Fruit fly (Drosophila melanogaster): ENCODE results near the gene CG43362.

The CG43362 gene

DNA sequence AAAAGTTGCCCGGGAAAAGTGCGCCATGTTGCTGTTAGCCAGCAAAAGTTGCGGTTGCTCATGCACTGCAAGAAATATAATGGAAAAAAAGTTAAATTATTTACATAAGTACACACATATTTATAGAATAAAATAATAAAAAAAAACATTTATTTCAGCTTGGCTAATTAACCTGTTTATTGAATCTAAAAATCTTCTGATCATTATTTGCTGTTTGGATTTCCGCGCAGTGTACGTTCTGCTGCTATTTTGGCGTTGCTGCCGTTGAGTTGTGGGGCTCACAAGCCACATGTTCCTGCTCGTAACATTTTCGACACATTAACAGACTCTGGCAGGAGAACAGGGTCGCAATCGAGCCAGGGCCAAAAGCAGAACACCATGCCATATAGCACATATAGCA lies 19.2 kb upstream of the CG43362 start:
- TF ChIP-seq noc (tag; optimal IDR thresholded peaks at IDR 0.05) = no peak

DNA sequence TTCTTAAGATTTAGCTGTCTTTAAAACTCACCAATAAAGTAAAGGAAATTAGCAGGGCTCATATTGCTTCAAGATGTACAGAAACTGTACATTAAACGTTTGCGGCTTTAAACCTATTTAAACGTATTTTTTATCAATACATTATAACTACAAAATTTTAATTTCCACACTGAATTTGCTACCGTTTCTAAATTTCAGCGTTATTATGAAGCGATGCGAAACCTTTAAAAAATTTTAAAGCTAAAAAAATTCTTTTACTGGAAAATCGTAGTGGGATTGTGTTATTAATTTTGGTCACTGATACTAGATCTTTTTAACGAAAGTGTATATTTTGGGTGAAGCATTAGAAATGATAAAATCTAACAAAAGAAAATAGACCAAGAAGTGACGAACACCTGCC lies 18.1 kb upstream of the CG43362 start, which contains the start of gene CG43354:
TSS of gene CG43354 (minus strand) at position 101 of the 400 bp plus-strand sequence.
- TF ChIP-seq noc (tag; optimal IDR thresholded peaks at IDR 0.05) = no peak

DNA sequence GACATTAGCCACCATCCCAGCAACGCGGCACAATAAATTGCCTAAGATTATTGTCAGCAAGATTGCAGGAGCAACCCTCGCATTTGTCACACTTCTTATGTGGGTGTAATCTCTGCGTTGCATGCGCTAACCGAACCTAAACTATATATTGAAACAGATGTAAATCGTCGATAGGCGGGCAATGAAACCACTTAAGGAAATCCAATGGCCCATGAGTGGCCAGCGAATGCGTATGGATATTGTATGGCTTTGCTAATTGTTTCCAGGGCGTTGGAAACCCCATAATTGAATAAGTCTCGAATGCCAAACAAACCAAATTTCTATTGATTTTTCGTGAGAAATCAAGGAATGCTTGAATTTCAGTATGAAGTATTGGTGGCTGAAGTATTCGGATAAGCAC lies 17.4 kb upstream of the CG43362 start:
- no peak for TF ChIP-seq noc (tag; optimal IDR thresholded peaks at IDR 0.05)

DNA sequence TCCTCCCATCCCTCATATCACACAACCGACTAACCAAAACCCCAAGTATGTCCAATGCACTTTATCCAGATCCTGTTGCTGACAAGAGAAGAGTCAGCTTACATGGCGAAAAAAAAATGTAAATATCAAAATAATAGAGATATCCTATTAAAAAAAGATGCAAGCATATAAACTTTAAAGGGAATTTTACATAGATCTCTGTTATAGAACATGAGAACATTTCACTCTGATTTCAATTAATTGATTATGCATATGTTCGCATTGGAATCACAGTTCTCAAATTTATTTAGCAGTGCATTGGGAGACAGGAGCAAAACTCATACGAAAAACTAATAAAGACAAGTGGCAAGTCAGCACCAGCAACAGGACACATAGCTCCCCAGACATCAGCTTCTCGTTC lies 16.6 kb upstream of the CG43362 start:
- TF ChIP-seq noc (tag; optimal IDR thresholded peaks at IDR 0.05) = no peak

DNA sequence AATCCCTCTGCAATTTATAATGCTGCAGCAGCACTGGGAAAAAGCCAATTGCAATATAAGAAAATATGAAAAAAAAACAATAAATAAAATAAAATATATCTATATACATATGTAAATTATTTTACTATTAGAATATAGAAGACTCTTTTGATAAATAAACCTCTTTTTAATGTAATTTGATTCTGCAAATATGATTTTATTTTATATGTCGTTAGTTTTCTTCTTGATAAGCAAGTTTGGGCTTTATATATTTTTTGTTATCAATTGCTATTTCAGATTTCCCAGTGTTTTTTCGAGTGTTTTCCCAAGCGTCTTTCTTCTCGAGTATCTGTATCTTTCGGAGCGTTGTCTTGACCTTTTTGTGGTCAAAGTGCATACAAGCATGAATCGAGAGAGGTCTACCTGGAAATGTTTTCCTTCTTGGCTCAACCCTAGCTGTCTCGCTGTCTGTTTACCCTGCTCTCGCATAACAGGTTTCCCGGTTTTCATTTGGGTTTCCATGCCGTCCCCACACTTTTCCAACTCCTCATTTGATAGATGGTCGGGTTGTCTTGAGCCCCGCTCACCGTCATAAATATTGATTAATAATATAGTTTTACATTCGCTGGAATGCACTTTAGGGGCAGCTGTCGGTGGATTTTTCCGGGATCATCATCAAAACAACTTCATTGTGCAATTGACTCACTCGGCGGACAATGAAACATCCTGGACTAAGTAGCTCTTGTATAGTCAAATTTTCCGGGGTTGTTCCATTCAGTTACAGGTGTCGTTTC lies 14.0 kb upstream of the CG43362 start:
- TF ChIP-seq noc (tag; optimal IDR thresholded peaks at IDR 0.05) = no peak

DNA sequence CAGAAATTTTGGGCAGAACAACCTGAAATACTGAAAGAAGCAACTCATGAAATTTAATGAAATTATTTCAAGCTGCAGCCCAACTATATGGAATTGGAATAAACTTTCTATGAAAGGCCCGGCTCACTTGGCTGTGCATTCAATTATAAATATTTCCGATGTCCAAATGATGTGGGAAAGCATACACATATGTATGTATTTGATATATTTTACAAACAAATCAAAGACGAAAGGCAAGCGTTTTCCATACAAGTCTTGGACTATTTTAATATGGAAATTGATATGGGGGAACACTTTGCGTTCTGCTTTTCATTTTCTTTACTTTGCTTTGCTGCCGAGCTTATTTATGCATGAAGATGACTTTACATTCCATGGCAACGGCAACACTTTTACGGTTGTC lies 13.2 kb upstream of the CG43362 start:
- TF ChIP-seq noc (tag; optimal IDR thresholded peaks at IDR 0.05) = no peak

DNA sequence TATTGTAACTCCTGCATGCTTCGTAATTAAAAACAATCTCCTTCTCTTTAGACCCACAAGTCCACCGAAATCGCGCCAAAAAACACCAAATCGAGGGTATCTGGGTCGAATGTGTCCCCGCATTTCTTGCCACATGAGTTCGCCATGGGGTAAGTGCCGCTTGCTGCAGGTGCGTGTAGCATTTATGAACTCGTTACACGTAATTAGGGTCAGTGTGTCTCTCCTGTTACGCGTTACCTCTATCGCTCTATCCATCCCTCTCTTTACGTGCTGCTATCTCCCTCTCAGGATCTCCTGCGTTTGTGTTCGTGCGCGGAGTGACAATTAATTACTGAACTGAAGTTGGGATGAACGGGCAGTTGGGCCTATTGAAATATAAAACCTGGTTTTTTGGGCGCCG lies 11.5 kb upstream of the CG43362 start:
- no peak for TF ChIP-seq noc (tag; optimal IDR thresholded peaks at IDR 0.05)

DNA sequence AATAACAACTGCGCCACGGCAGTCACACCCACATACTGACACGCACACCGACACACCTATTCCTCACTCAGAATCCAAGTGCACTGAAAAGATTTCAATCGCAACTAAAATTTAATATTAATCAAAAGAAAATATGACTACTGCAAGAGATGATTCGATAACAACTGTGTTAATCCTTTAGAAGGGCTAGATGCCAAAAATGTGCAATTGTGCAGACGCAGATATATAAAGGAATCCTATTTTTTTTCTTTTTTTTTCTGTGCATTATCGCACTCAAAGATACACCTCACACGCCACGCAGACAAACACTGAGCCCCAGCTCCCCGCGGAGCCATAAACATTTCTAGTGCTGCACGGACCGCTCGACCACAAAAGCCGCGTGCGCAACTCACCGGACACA lies 7.3 kb upstream of the CG43362 start:
- no peak for TF ChIP-seq noc (tag; optimal IDR thresholded peaks at IDR 0.05)

DNA sequence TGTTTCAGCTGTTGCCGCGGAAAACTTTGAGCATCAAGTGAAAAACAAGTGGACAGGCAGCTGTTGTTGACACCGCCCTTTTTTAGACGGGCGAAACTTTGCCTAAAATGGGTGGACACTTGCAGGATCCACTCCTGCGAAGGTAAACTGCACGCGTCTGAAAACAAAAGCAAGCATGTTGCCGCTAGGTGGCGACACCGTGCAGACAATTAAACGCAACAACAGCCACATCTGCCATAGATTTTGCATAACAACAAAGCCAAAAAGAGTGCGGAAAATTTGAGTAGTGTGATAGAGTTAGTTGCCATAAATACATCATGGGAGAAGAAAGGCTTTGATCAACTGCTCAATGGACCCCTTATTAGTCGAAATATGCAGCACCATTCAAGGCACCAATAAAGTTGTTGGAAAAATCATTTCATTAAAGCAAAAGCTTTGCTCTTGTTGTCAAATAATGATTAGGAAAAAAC lies 3.2 kb upstream of the CG43362 start, which contains the start of gene CG5790:
TSS of gene CG5790 (plus strand) at position 420 of the 470 bp plus-strand sequence.
- no peak for TF ChIP-seq noc (tag; optimal IDR thresholded peaks at IDR 0.05)

DNA sequence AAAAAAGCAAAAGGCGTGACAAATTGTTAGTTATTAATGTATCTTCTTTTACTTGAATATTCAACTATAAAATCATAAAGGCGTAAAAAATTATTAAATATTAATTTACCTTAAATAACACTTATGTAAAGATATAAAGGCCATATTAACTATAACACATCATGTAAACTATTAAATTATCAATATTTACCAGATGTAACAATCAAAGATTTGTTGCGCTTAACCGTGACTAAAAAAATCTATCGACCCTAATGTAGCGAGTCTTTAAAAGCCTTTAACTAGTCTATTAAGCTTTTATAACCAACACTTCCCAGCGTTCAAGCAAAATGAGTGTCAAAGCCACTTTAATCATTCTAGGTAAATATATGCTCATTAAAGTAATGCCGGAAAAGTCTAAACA lies 960 bp upstream of the CG43362 start, which contains the start of gene Sfp36F:
TSS of gene Sfp36F (plus strand) at position 301 of the 400 bp plus-strand sequence.
- TF ChIP-seq noc (tag; optimal IDR thresholded peaks at IDR 0.05) = no peak

DNA sequence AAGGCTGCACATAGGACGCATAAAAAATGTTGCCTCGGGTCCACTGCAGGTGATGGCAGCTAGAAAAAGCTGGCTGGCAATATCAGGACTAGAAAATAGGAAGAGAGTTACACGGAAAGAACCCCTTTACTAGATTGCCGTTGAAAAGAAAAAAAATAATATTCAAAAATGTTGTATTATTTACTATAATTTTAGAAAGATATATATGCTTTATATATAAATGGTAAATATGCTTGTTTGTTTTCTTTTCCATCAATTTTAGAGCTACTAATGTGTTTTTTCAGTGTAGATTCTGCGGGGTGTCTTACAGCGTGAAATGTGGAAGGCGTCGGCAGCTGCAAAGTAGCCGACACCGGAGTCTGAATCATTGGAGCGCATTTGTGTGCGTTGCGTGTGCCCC lies 4.1 kb downstream of the CG43362 start:
- TF ChIP-seq noc (tag; optimal IDR thresholded peaks at IDR 0.05) = no peak

DNA sequence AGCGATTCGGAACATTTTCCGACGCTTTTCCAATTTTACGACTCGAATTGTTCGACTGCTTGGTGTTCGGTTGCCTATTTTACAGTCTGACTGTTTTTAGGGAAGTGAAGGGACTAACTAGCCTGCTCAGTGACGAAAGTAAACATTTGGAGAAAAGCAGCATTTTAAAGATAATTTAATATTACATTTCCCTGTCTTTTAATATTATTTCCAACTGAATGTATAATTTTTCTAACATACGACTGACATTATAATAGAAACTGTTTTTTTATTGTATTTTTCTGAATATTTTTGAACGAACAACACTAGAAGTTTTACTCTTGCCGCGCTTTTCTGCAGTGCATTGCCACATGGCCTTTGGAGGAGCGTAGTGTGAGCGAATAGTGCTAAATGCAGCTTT lies 5.6 kb downstream of the CG43362 start, which contains the start of gene CG31787:
TSS of gene CG31787 (minus strand) at position 101 of the 400 bp plus-strand sequence.
- no peak for TF ChIP-seq noc (tag; optimal IDR thresholded peaks at IDR 0.05)

DNA sequence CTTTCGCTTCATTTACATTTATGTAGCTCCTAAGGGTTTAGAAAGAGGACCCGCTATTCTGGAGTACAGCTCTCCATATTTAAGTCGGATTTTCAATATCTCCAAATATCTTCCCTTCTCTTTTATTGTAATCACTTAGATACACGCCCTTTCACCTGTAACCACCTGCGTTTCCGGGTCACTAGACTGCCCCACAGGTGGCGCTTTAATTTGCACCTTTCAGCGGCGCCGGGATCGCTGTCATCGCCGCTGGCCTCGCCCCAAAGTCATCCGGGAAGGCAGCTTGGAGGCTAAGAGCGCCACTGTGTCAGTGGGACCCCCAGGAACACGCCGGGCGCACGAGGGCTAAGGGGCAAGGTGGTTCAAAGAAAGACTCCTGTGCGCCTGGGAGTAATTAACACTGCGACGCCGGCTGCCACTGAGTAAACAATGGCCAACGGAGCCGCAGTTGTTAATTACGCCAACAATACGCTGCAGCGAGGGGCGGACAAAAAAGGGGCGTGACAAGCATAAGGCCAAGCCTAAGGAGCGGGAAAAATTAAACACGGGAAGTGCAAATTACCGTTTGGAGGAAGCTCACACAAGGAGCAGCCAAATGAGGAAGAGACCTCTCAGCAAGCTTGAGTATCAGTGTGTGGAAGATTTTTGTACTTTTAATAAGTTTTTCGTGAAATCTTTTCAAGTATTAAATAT lies 7.0 kb downstream of the CG43362 start:
- TF ChIP-seq noc (tag; optimal IDR thresholded peaks at IDR 0.05) = no peak

DNA sequence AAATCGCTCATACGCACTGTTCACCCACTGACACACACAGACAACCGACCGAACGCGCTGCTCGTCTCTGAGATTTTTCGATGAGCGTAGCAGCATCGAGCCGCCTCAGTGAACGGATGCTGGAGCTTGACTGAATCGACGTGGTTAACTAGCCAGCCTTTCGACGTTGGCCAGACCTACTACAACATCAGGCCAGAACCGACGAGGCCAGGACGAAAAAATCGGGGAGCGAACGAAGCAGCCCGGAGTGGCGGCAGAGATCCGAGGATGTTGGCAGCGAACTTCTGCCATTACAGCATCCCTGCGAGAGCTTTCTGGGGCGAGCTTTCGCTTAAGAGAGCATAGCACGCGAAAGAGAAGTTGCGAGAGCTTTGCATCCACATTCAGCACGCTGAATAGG lies 15.6 kb downstream of the CG43362 start, which contains the start of gene CG42750:
TSS of gene CG42750 (minus strand) at position 108 of the 400 bp plus-strand sequence.
- TF ChIP-seq noc (tag; optimal IDR thresholded peaks at IDR 0.05) = no peak

DNA sequence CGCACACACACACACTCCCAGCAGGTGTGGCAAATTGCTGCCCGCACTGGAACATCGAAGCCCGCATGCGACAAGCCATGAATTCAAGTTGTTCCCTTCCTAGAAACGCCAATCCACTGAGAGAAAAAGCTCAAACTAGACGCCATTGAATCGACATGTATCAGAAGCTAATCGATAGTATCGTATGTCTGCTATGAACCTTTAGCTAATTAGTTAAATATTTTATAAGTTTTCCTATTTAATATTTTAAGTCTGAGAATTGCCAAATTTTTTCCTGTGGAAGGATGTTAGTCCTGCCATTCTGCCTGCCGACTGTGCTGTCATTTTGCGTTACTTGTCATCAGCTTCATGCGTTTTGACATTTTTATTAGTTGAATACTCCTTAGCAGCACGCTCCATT lies 23.4 kb downstream of the CG43362 start:
- no peak for TF ChIP-seq noc (tag; optimal IDR thresholded peaks at IDR 0.05)

DNA sequence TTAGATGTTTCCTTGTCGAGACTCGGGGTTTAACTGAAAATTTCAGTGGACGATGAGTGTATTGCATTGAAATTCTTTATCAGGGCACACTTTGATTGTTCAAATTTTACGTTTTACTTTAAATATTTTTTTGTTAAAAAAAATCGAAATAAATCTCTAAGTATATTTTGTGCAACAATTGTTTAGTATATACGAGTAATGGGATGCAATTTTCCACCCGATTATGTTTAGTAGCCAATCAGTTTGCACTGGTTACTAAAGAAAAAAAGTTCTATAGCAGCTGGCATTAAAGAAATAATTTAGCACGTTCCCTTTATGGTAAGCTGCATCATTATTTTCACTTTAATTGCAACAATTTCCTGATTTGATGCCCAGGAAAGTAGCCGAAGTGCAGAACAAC lies 33.4 kb downstream of the CG43362 start, which contains the start of gene CG31788:
TSS of gene CG31788 (minus strand) at position 101 of the 400 bp plus-strand sequence.
- no peak for TF ChIP-seq noc (tag; optimal IDR thresholded peaks at IDR 0.05)
